Fruit fly (Drosophila melanogaster) whole organism, embryonic: Measurements from ENCODE around the gene ninaC.
A peak's percentile ranks its signal among the peaks of the same experiment; 100 is the strongest.

ENCODE experiments used
- ATbp ChIP-seq: fragments of 200-800 bp; sonication (Bioruptor generic); optimal IDR thresholded peaks from 2 replicates; lab custom pipeline; 2017; ENCODE audit warnings: missing biosample characterization, mild to moderate bottlenecking, missing genetic modification characterization, missing genetic modification reagents
- Antp ChIP-seq: fragments of 200-800 bp; sonication (Bioruptor generic); optimal IDR thresholded peaks from 3 replicates; lab custom pipeline; 2016; ENCODE audit warnings: missing biosample characterization, missing genetic modification characterization
- Atf-2 ChIP-seq: fragments of 200-800 bp; sonication (Bioruptor generic); optimal IDR thresholded peaks from 2 replicates; lab custom pipeline; 2016; ENCODE audit warnings: missing biosample characterization, missing genetic modification characterization
- Atf3 ChIP-seq: fragments of 200-800 bp; sonication (Bioruptor generic); optimal IDR thresholded peaks from 3 replicates; lab custom pipeline; 2016; ENCODE audit warnings: missing biosample characterization, missing genetic modification characterization
- Awh ChIP-seq: fragments of 200-800 bp; sonication (Bioruptor generic); IDR thresholded peaks from 2 replicates; pipeline ENCODE4, ENCODE4 v1.3.6; 2022; ENCODE audit warnings: missing biosample characterization, missing genetic modification characterization
- CG10959 ChIP-seq: fragments of 200-800 bp; sonication (Bioruptor generic); IDR thresholded peaks from 2 replicates; pipeline ENCODE4 v1.3.6; 2022; ENCODE audit warnings: missing biosample characterization, missing genetic modification characterization
- CG12391 ChIP-seq: fragments of 200-800 bp; sonication (Bioruptor generic); optimal IDR thresholded peaks from 3 replicates; lab custom pipeline; 2018; ENCODE audit warnings: missing biosample characterization, mild to moderate bottlenecking, missing genetic modification characterization, moderate library complexity
- CG13894 ChIP-seq: fragments of 200-800 bp; sonication (Bioruptor generic); optimal IDR thresholded peaks from 3 replicates; lab custom pipeline; 2018; ENCODE audit warnings: missing biosample characterization, mild to moderate bottlenecking, missing genetic modification characterization, moderate library complexity
- CG14860 ChIP-seq: fragments of 200-800 bp; sonication (Bioruptor generic); IDR thresholded peaks from 3 replicates; pipeline ENCODE4 v1.3.6; 2022; ENCODE audit warnings: missing biosample characterization, missing genetic modification characterization; ENCODE audit not compliant: partially characterized antibody
- CG16863 ChIP-seq: fragments of 200-800 bp; sonication (Bioruptor generic); optimal IDR thresholded peaks from 3 replicates; lab custom pipeline; 2016; ENCODE audit warnings: missing biosample characterization, missing genetic modification characterization
- CG17912 ChIP-seq: fragments of 200-800 bp; sonication (Bioruptor generic); optimal IDR thresholded peaks from 2 replicates; lab custom pipeline; 2018; ENCODE audit warnings: missing biosample characterization, mild to moderate bottlenecking, missing genetic modification characterization
- CG1792 ChIP-seq: fragments of 200-800 bp; sonication (Bioruptor generic); optimal IDR thresholded peaks from 2 replicates; lab custom pipeline; 2016; ENCODE audit warnings: missing biosample characterization, missing genetic modification characterization
- CG18476 ChIP-seq: fragments of 200-800 bp; sonication (Bioruptor generic); optimal IDR thresholded peaks from 2 replicates; lab custom pipeline; 2016; ENCODE audit warnings: missing biosample characterization, mild to moderate bottlenecking, missing genetic modification characterization
- CG2199 ChIP-seq: fragments of 200-800 bp; sonication (Bioruptor generic); IDR thresholded peaks from 3 replicates; pipeline ENCODE4 v1.3.6; 2022; ENCODE audit warnings: missing biosample characterization, missing genetic modification characterization
- CG33213 ChIP-seq: fragments of 200-800 bp; sonication (Bioruptor generic); optimal IDR thresholded peaks from 3 replicates; lab custom pipeline; 2016; ENCODE audit warnings: missing biosample characterization, missing genetic modification characterization
- CG4328 ChIP-seq: fragments of 200-800 bp; sonication (Bioruptor generic); optimal IDR thresholded peaks from 3 replicates; lab custom pipeline; 2017; ENCODE audit warnings: missing biosample characterization, missing genetic modification reagents, missing genetic modification characterization
- CG5245 ChIP-seq: fragments of 200-800 bp; sonication (Bioruptor generic); optimal IDR thresholded peaks from 3 replicates; lab custom pipeline; 2016; ENCODE audit warnings: missing biosample characterization, missing genetic modification characterization
- CG8388 ChIP-seq: fragments of 200-800 bp; sonication (Bioruptor generic); optimal IDR thresholded peaks from 2 replicates; lab custom pipeline; 2019; ENCODE audit warnings: missing biosample characterization, mild to moderate bottlenecking, missing genetic modification characterization, moderate library complexity
- CG9797 ChIP-seq: fragments of 200-800 bp; sonication (Bioruptor generic); optimal IDR thresholded peaks from 3 replicates; lab custom pipeline; 2018; ENCODE audit warnings: missing biosample characterization, mild to moderate bottlenecking, missing genetic modification characterization
- CG9817 ChIP-seq: fragments of 200-800 bp; sonication (Bioruptor generic); optimal IDR thresholded peaks from 2 replicates; lab custom pipeline; 2018; ENCODE audit warnings: missing biosample characterization, mild to moderate bottlenecking, missing genetic modification characterization, moderate library complexity
- Dp ChIP-seq: fragments of 200-800 bp; sonication (Bioruptor generic); optimal IDR thresholded peaks from 2 replicates; lab custom pipeline; 2018; ENCODE audit warnings: missing biosample characterization, mild to moderate bottlenecking, missing genetic modification characterization, moderate library complexity
- E2f1 ChIP-seq: fragments of 200-800 bp; sonication (Bioruptor generic); IDR thresholded peaks from 2 replicates; pipeline ENCODE4 v1.3.6; 2022; ENCODE audit warnings: missing biosample characterization, missing genetic modification characterization
- Fer2 ChIP-seq: fragments of 200-800 bp; sonication (Bioruptor generic); optimal IDR thresholded peaks from 2 replicates; lab custom pipeline; 2018; ENCODE audit warnings: missing biosample characterization, mild to moderate bottlenecking, missing genetic modification characterization, moderate library complexity
- HHEX ChIP-seq: fragments of 200-800 bp; sonication (Bioruptor generic); optimal IDR thresholded peaks from 3 replicates; lab custom pipeline; 2017; ENCODE audit warnings: missing biosample characterization, mild to moderate bottlenecking, missing genetic modification characterization, missing genetic modification reagents
- Hey ChIP-seq: fragments of 200-800 bp; sonication (Bioruptor generic); optimal IDR thresholded peaks from 3 replicates; lab custom pipeline; 2018; ENCODE audit warnings: missing biosample characterization, mild to moderate bottlenecking, missing genetic modification characterization
- HmgD ChIP-seq: fragments of 200-800 bp; sonication (Bioruptor generic); optimal IDR thresholded peaks from 3 replicates; lab custom pipeline; 2016; ENCODE audit warnings: missing biosample characterization, missing genetic modification characterization
- PHDP ChIP-seq: fragments of 200-800 bp; sonication (Bioruptor generic); optimal IDR thresholded peaks from 3 replicates; lab custom pipeline; 2018; ENCODE audit warnings: missing biosample characterization, mild to moderate bottlenecking, missing genetic modification characterization, moderate library complexity
- Side ChIP-seq: fragments of 200-800 bp; sonication (Bioruptor generic); optimal IDR thresholded peaks from 2 replicates; lab custom pipeline; 2016; ENCODE audit warnings: missing biosample characterization, missing genetic modification characterization
- abd-A ChIP-seq: fragments of 200-800 bp; sonication (Bioruptor generic); optimal IDR thresholded peaks from 3 replicates; lab custom pipeline; 2019; ENCODE audit warnings: missing biosample characterization, mild to moderate bottlenecking, missing genetic modification characterization, moderate library complexity
- br ChIP-seq: fragments of >200 bp; optimal IDR thresholded peaks from 2 replicates; lab custom pipeline; 2017
- chif ChIP-seq, 2 experiments: fragments of 200-800 bp; sonication (Bioruptor generic); optimal IDR thresholded peaks; 3 replicates each; lab custom pipeline; 2016; ENCODE audit warnings: missing biosample characterization in 2 of 2, missing genetic modification characterization in 2 of 2
- croc ChIP-seq: fragments of 200-800 bp; sonication (Bioruptor generic); conservative IDR thresholded peaks from 3 replicates; pipeline ENCODE4 v1.3.6; 2022; ENCODE audit warnings: missing biosample characterization, missing genetic modification characterization
- crp ChIP-seq, 2 experiments: fragments of 200-800 bp; sonication (Bioruptor generic); optimal IDR thresholded peaks; 2 replicates in 1 of 2; 3 replicates in 1 of 2; lab custom pipeline; 2017; ENCODE audit warnings: missing biosample characterization in 2 of 2, missing genetic modification characterization in 2 of 2, mild to moderate bottlenecking in 1 of 2, moderate library complexity in 1 of 2
- dati ChIP-seq: fragments of 200-800 bp; sonication (Bioruptor generic); IDR thresholded peaks from 2 replicates; pipeline ENCODE4 v1.3.6; 2022; ENCODE audit warnings: missing biosample characterization, missing genetic modification characterization
- ewg ChIP-seq: fragments of 200-800 bp; sonication (Bioruptor generic); optimal IDR thresholded peaks from 3 replicates; lab custom pipeline; 2017; ENCODE audit warnings: mild to moderate bottlenecking, missing biosample characterization, missing genetic modification reagents, missing genetic modification characterization
- fu2 ChIP-seq: fragments of 200-800 bp; sonication (Bioruptor generic); optimal IDR thresholded peaks from 2 replicates; lab custom pipeline; 2016; ENCODE audit warnings: missing biosample characterization, missing genetic modification characterization
- gem ChIP-seq: fragments of 200-800 bp; sonication (Bioruptor generic); optimal IDR thresholded peaks from 2 replicates; lab custom pipeline; 2019; ENCODE audit warnings: missing biosample characterization, mild to moderate bottlenecking, missing genetic modification characterization, moderate library complexity
- lov ChIP-seq, 2 experiments: fragments of 200-800 bp in 1 of 2; fragments of >200 bp in 1 of 2; sonication (Bioruptor generic) in 1 of 2; IDR thresholded peaks in 1 of 2; optimal IDR thresholded peaks in 1 of 2; 2 replicates in 1 of 2; 3 replicates in 1 of 2; pipeline versions ENCODE4 v1.3.6 to Lab custom; 2017 to 2022; ENCODE audit warnings: missing biosample characterization in 1 of 2, missing genetic modification characterization in 1 of 2
- mam ChIP-seq: fragments of 200-800 bp; sonication (Bioruptor generic); optimal IDR thresholded peaks from 3 replicates; lab custom pipeline; 2016; ENCODE audit warnings: missing biosample characterization, missing genetic modification characterization
- nau ChIP-seq: fragments of 200-800 bp; sonication (Bioruptor generic); optimal IDR thresholded peaks from 3 replicates; lab custom pipeline; 2017; ENCODE audit warnings: missing biosample characterization, mild to moderate bottlenecking, missing genetic modification characterization, missing genetic modification reagents
- nom ChIP-seq: fragments of 200-800 bp; sonication (Bioruptor generic); optimal IDR thresholded peaks from 2 replicates; lab custom pipeline; 2017; ENCODE audit warnings: missing biosample characterization, missing genetic modification characterization, mild to moderate bottlenecking, moderate library complexity, missing genetic modification reagents
- pan ChIP-seq, 4 experiments: fragments of >200 bp in 3 of 4; fragments of 200-800 bp in 1 of 4; sonication (Bioruptor generic) in 1 of 4; optimal IDR thresholded peaks in 3 of 4; IDR thresholded peaks in 1 of 4; 2 replicates each; pipeline versions ENCODE4 v1.3.6 to Lab custom; 2017 to 2022; ENCODE audit warnings: missing biosample characterization in 2 of 4, missing genetic modification characterization in 2 of 4, mixed read lengths in 1 of 4
- pita ChIP-seq: fragments of 200-800 bp; sonication (Bioruptor generic); optimal IDR thresholded peaks from 2 replicates; lab custom pipeline; 2017; ENCODE audit warnings: missing biosample characterization, mild to moderate bottlenecking, missing genetic modification characterization
- pnt ChIP-seq: fragments of 200-800 bp; sonication (Bioruptor generic); optimal IDR thresholded peaks from 3 replicates; lab custom pipeline; 2016; ENCODE audit warnings: missing biosample characterization, missing genetic modification characterization
- repo ChIP-seq: fragments of 200-800 bp; sonication (Bioruptor generic); optimal IDR thresholded peaks from 2 replicates; lab custom pipeline; 2016; ENCODE audit warnings: missing biosample characterization, missing genetic modification characterization
- sqz ChIP-seq: fragments of 200-800 bp; sonication (Bioruptor generic); optimal IDR thresholded peaks from 3 replicates; lab custom pipeline; 2018; ENCODE audit warnings: missing biosample characterization, mild to moderate bottlenecking, missing genetic modification characterization
- sr ChIP-seq: fragments of 200-800 bp; sonication (Bioruptor generic); IDR thresholded peaks from 3 replicates; pipeline ENCODE4 v1.3.6; 2022; ENCODE audit warnings: missing biosample characterization, missing genetic modification characterization
- tna ChIP-seq: fragments of 200-800 bp; sonication (Bioruptor generic); IDR thresholded peaks from 2 replicates; pipeline ENCODE4 v1.3.6; 2022; ENCODE audit warnings: missing biosample characterization, missing genetic modification characterization; ENCODE audit not compliant: partially characterized antibody
- unpg ChIP-seq: fragments of 200-800 bp; sonication (Bioruptor generic); optimal IDR thresholded peaks from 3 replicates; lab custom pipeline; 2018; ENCODE audit warnings: missing biosample characterization, mild to moderate bottlenecking, missing genetic modification characterization, moderate library complexity
- wek ChIP-seq: fragments of 200-800 bp; sonication (Bioruptor generic); optimal IDR thresholded peaks from 3 replicates; lab custom pipeline; 2018; ENCODE audit warnings: missing biosample characterization, mild to moderate bottlenecking, missing genetic modification characterization, moderate library complexity

ninaC gene

dm6 chr2L:7395813-7396212 is 18.3 kb downstream of the ninaC start (continued):
- TF ChIP-seq Dp (GFP tag; lab: Kevin White, UChicago) (no peak), abd-A (tag; lab: Kevin White, UChicago) (no peak), CG2199 (no peak), wek (GFP tag; lab: Kevin White, UChicago) (no peak), Awh (GFP tag; lab: Robert Waterston, UW) (peak; percentile 16; the same call in 1 of the 2 replicates), CG33213 (no peak), fu2 (GFP tag; lab: Kevin White, UChicago) (no peak), CG8388 (peak; percentile 57), CG5245 (GFP tag; lab: Kevin White, UChicago) (peak; percentile 4), CG14860 (GFP tag; lab: Robert Waterston, UW) (no peak), Fer2 (tag; lab: Kevin White, UChicago) (no peak), dati (GFP tag; lab: Robert Waterston, UW) (no peak), Atf-2 (GFP tag; lab: Kevin White, UChicago) (no peak), Hey (no peak), CG13894 (no peak), CG17912 (GFP tag; lab: Kevin White, UChicago) (no peak), tna (GFP tag; lab: Robert Waterston, UW) (no peak), sqz (GFP tag; lab: Kevin White, UChicago) (peak; percentile 56), gem (peak; percentile 84), nau (GFP tag; lab: Kevin White, UChicago) (no peak), lov (optimal IDR thresholded peaks at IDR 0.05; lab: Kevin White, UChicago) (no peak), lov (GFP tag; IDR thresholded peaks at IDR 0.05; lab: Robert Waterston, UW) (no peak), br (lab: Kevin White, UChicago) (no peak), HmgD (GFP tag; lab: Kevin White, UChicago) (no peak), ATbp (GFP tag; lab: Kevin White, UChicago) (peak; percentile 44), pita (GFP tag; lab: Kevin White, UChicago) (no peak), unpg (peak; percentile 81), E2f1 (no peak), CG16863 (no peak), PHDP (tag; lab: Kevin White, UChicago) (peak; percentile 75), mam (no peak), repo (GFP tag; lab: Kevin White, UChicago) (no peak), HHEX (GFP tag; lab: Kevin White, UChicago) (peak; percentile 20), Antp (GFP tag; lab: Kevin White, UChicago) (no peak), crp (GFP tag; optimal IDR thresholded peaks at IDR 0.05; lab: Kevin White, UChicago) (no peak), pan (optimal IDR thresholded peaks at IDR 0.05; lab: Kevin White, UChicago) (no peak), pan (GFP tag; optimal IDR thresholded peaks at IDR 0.05 in 1 of 2, IDR thresholded peaks at IDR 0.05 in 1 of 2) (peak in 1 of 2 experiments; percentile 53), CG18476 (peak; percentile 14), CG10959 (GFP tag; lab: Robert Waterston, UW) (no peak), Side (GFP tag; lab: Kevin White, UChicago) (no peak), CG9797 (no peak), pnt (no peak), nom (GFP tag; lab: Kevin White, UChicago) (no peak), Atf3 (no peak), CG4328 (GFP tag; lab: Kevin White, UChicago) (no peak), sr (no peak), croc (GFP tag; lab: Robert Waterston, UW) (no peak), ewg (GFP tag; lab: Kevin White, UChicago) (peak; percentile 24), CG1792 (GFP tag; lab: Kevin White, UChicago) (no peak), chif (GFP tag; optimal IDR thresholded peaks at IDR 0.05; lab: Kevin White, UChicago) (no peak), CG12391 (tag; lab: Kevin White, UChicago) (peak; percentile 75), CG9817 (tag; lab: Kevin White, UChicago) (peak; percentile 54)
